Worm (Caenorhabditis elegans) whole organism, L1 larva: ENCODE measurements around the gene F43E2.6.

ENCODE experiments used
- ceh-8 ChIP-seq: fragments of 200-800 bp; sonication (Bioruptor generic); optimal IDR thresholded peaks from 2 replicates; lab custom pipeline; 2018; ENCODE audit warnings: mild to moderate bottlenecking, missing genetic modification characterization, moderate library complexity, missing compliant biosample characterization
- elt-3 ChIP-seq, 6 experiments: fragments of 150-350 bp in 1 of 6; sonication (generic microtip); optimal IDR thresholded peaks; 2 replicates each; lab custom pipeline; 2017 to 2018; ENCODE audit warnings: missing biosample characterization in 6 of 6, missing genetic modification characterization in 6 of 6, inconsistent platforms in 1 of 6
- hpl-2 ChIP-seq: fragments of 150-350 bp; optimal IDR thresholded peaks from 2 replicates; lab custom pipeline; 2014; ENCODE audit warnings: missing biosample characterization, missing genetic modification reagents, missing genetic modification characterization
- mdl-1 ChIP-seq, 2 experiments: fragments of 150-350 bp; optimal IDR thresholded peaks; 2 replicates each; lab custom pipeline; 2014 to 2017; ENCODE audit warnings: missing biosample characterization in 2 of 2, missing genetic modification characterization in 2 of 2, inconsistent platforms in 1 of 2
- nhr-20 ChIP-seq: sonication (generic microtip); optimal IDR thresholded peaks from 2 replicates; lab custom pipeline; 2016; ENCODE audit warnings: mild to moderate bottlenecking, missing genetic modification characterization, missing compliant biosample characterization
- nhr-28 ChIP-seq: fragments of 150-350 bp; optimal IDR thresholded peaks from 2 replicates; lab custom pipeline; 2014; ENCODE audit warnings: missing biosample characterization, missing genetic modification characterization
- nhr-76 ChIP-seq: sonication (generic microtip); optimal IDR thresholded peaks from 2 replicates; lab custom pipeline; 2017; ENCODE audit warnings: missing biosample characterization, missing genetic modification characterization
- tlp-1 ChIP-seq: fragments of 150-350 bp; optimal IDR thresholded peaks from 2 replicates; lab custom pipeline; 2014; ENCODE audit warnings: missing biosample characterization, missing genetic modification characterization
- unc-62 ChIP-seq: fragments of 150-350 bp; optimal IDR thresholded peaks from 2 replicates; lab custom pipeline; 2014; ENCODE audit warnings: missing biosample characterization, missing genetic modification reagents, missing genetic modification characterization
- zag-1 ChIP-seq: fragments of 150-350 bp; optimal IDR thresholded peaks from 2 replicates; lab custom pipeline; 2014; ENCODE audit warnings: missing biosample characterization, missing genetic modification characterization
- ztf-11 ChIP-seq, 2 experiments: sonication (generic microtip); optimal IDR thresholded peaks; 2 replicates each; lab custom pipeline; 2016 to 2017; ENCODE audit warnings: missing genetic modification characterization in 2 of 2, missing biosample characterization in 1 of 2, missing compliant biosample characterization in 1 of 2

- TF ChIP-seq nhr-28 (tag; lab: Kevin White, UChicago) (no peak), unc-62 (GFP tag; lab: Kevin White, UChicago) (no peak), hpl-2 (GFP tag; lab: Kevin White, UChicago) (no peak), tlp-1 (tag; lab: Kevin White, UChicago) (no peak), nhr-20 (tag; lab: Kevin White, UChicago) (no peak), ceh-8 (GFP tag; lab: Kevin White, UChicago) (no peak), nhr-76 (tag; lab: Kevin White, UChicago) (no peak), mdl-1 (tag; optimal IDR thresholded peaks at IDR 0.05; lab: Kevin White, UChicago) (no peak), zag-1 (no peak), ztf-11 (tag; optimal IDR thresholded peaks at IDR 0.05; lab: Kevin White, UChicago) (no peak), elt-3 (tag; optimal IDR thresholded peaks at IDR 0.05; lab: Kevin White, UChicago) (no peak)
Observed at ce11 chrII:7402625-7403024, 34.0 kb upstream of the F43E2.6 start, which contains the start of gene nas-7.
